Worm (Caenorhabditis elegans) whole organism, L2 larva: ENCODE measurements around the gene F39G3.2.

Source experiments
- ZK546.5 ChIP-seq: sonication (generic microtip); optimal IDR thresholded peaks from 2 replicates; lab custom pipeline; 2017; ENCODE audit warnings: missing biosample characterization, missing genetic modification characterization
- alr-1 ChIP-seq: fragments of 150-350 bp; optimal IDR thresholded peaks from 2 replicates; lab custom pipeline; 2014; ENCODE audit warnings: missing biosample characterization, missing genetic modification characterization
- ama-1 ChIP-seq: fragments of 150-350 bp; optimal IDR thresholded peaks from 2 replicates; lab custom pipeline; 2018; ENCODE audit warnings: inconsistent platforms
- blmp-1 ChIP-seq: sonication (generic microtip); optimal IDR thresholded peaks from 2 replicates; lab custom pipeline; 2017; ENCODE audit warnings: missing genetic modification characterization, mild to moderate bottlenecking, missing compliant biosample characterization, antibody characterized with exemption, moderate library complexity; ENCODE audit not compliant: insufficient read depth
- ceh-82 ChIP-seq: fragments of 150-350 bp; optimal IDR thresholded peaks from 2 replicates; lab custom pipeline; 2014; ENCODE audit warnings: missing biosample characterization, missing genetic modification characterization
- crh-2 ChIP-seq: sonication (generic microtip); optimal IDR thresholded peaks from 2 replicates; lab custom pipeline; 2017; ENCODE audit warnings: missing biosample characterization, missing genetic modification characterization
- egl-27 ChIP-seq: sonication (generic microtip); optimal IDR thresholded peaks from 3 replicates; lab custom pipeline; 2017; ENCODE audit warnings: missing biosample characterization, missing genetic modification reagents, missing genetic modification characterization
- lin-13 ChIP-seq: fragments of 150-350 bp; optimal IDR thresholded peaks from 2 replicates; lab custom pipeline; 2014; ENCODE audit warnings: missing biosample characterization, missing genetic modification reagents, missing genetic modification characterization
- mdl-1 ChIP-seq, 2 experiments: fragments of 150-350 bp in 1 of 2; sonication (generic microtip) in 1 of 2; optimal IDR thresholded peaks; 2 replicates each; lab custom pipeline; 2017; ENCODE audit warnings: missing biosample characterization in 2 of 2, missing genetic modification characterization in 2 of 2
- nhr-11 ChIP-seq: fragments of 150-350 bp; optimal IDR thresholded peaks from 2 replicates; lab custom pipeline; 2014; ENCODE audit warnings: missing biosample characterization, missing genetic modification characterization
- nhr-12 ChIP-seq: fragments of 150-350 bp; optimal IDR thresholded peaks from 2 replicates; lab custom pipeline; 2014; ENCODE audit warnings: missing biosample characterization, missing genetic modification characterization
- nhr-77 ChIP-seq: fragments of 150-350 bp; optimal IDR thresholded peaks from 2 replicates; lab custom pipeline; 2014; ENCODE audit warnings: missing biosample characterization, missing genetic modification characterization
- zag-1 ChIP-seq: fragments of 150-350 bp; optimal IDR thresholded peaks from 2 replicates; lab custom pipeline; 2014; ENCODE audit warnings: missing biosample characterization, missing genetic modification characterization
- ztf-1 ChIP-seq: fragments of 200-800 bp; sonication (Bioruptor generic); conservative IDR thresholded peaks from 2 replicates; pipeline ENCODE4 v1.3.6; 2022; ENCODE audit warnings: missing genetic modification characterization, missing compliant biosample characterization

- TF ChIP-seq ama-1 (lab: Kevin White, UChicago) = no peak
- TF ChIP-seq lin-13 = no peak
- no peak for TF ChIP-seq nhr-11
- no peak for TF ChIP-seq ceh-82 (tag; lab: Kevin White, UChicago)
- no peak for TF ChIP-seq crh-2 (tag; lab: Kevin White, UChicago)
- no peak for TF ChIP-seq alr-1 (tag; lab: Kevin White, UChicago)
- no peak for TF ChIP-seq nhr-12 (tag; lab: Kevin White, UChicago)
- no peak for TF ChIP-seq mdl-1 (tag; optimal IDR thresholded peaks at IDR 0.05; lab: Kevin White, UChicago)
- no peak for TF ChIP-seq ZK546.5
- no peak for TF ChIP-seq blmp-1 (tag; lab: Kevin White, UChicago)
- TF ChIP-seq nhr-77 = no peak
- no peak for TF ChIP-seq egl-27 (tag; lab: Kevin White, UChicago)
- TF ChIP-seq zag-1 = no peak
- no peak for TF ChIP-seq ztf-1 (GFP tag; lab: Robert Waterston, UW)
Observed at ce11 chrV:4745269-4745668, 7.6 kb downstream of the F39G3.2 start, which contains the start of gene C18G1.7.
